Worm (Caenorhabditis elegans): ENCODE measurements around the gene nucl-1.

ce11 chrIV:8303668-8304067, 14.3 kb upstream of the nucl-1 start, which contains the start of gene vha-5:
- no peak for TF ChIP-seq egl-5 (tag; optimal IDR thresholded peaks at IDR 0.05)
- no peak for TF ChIP-seq nhr-237 (tag; optimal IDR thresholded peaks at IDR 0.05)
- no peak for TF ChIP-seq ZK546.5 (tag; optimal IDR thresholded peaks at IDR 0.05)
- TF ChIP-seq hmg-11 (tag; optimal IDR thresholded peaks at IDR 0.05), result no peak
- TF ChIP-seq lsy-12 (tag; optimal IDR thresholded peaks at IDR 0.05), result no peak
- no peak for TF ChIP-seq aly-2 (tag; optimal IDR thresholded peaks at IDR 0.05)

Measured in whole organism, L3 larva.